Worm (Caenorhabditis elegans) whole organism, L1 larva: ENCODE results near the gene F28H6.6.

Experiments used
- F16B12.6 ChIP-seq: fragments of 150-350 bp; optimal IDR thresholded peaks from 2 replicates; lab custom pipeline; 2014; ENCODE audit warnings: missing biosample characterization, missing genetic modification characterization
- Y116A8C.19 ChIP-seq: sonication (generic microtip); optimal IDR thresholded peaks from 2 replicates; lab custom pipeline; 2016; ENCODE audit warnings: missing compliant biosample characterization, missing genetic modification characterization, borderline replicate concordance
- aha-1 ChIP-seq: fragments of 150-350 bp; optimal IDR thresholded peaks from 2 replicates; lab custom pipeline; 2014; ENCODE audit warnings: missing biosample characterization, missing genetic modification characterization
- ceh-88 ChIP-seq: fragments of 200-800 bp; sonication (Bioruptor generic); IDR thresholded peaks from 2 replicates; pipeline ENCODE4 v1.3.6; 2022; ENCODE audit warnings: missing genetic modification characterization, missing compliant biosample characterization
- elt-3 ChIP-seq, 6 experiments: fragments of 150-350 bp in 1 of 6; sonication (generic microtip); optimal IDR thresholded peaks; 2 replicates each; lab custom pipeline; 2017 to 2018; ENCODE audit warnings: missing biosample characterization in 6 of 6, missing genetic modification characterization in 6 of 6, inconsistent platforms in 1 of 6
- lin-14 ChIP-seq: fragments of 200-800 bp; sonication (Bioruptor generic); optimal IDR thresholded peaks from 2 replicates; lab custom pipeline; 2018; ENCODE audit warnings: mild to moderate bottlenecking, missing genetic modification characterization, moderate library complexity, missing compliant biosample characterization
- tbx-2 ChIP-seq: sonication (generic microtip); optimal IDR thresholded peaks from 2 replicates; lab custom pipeline; 2016; ENCODE audit warnings: missing genetic modification characterization, missing compliant biosample characterization
- unc-86 ChIP-seq: sonication (generic microtip); optimal IDR thresholded peaks from 2 replicates; lab custom pipeline; 2016; ENCODE audit warnings: missing genetic modification characterization, missing compliant biosample characterization

DNA sequence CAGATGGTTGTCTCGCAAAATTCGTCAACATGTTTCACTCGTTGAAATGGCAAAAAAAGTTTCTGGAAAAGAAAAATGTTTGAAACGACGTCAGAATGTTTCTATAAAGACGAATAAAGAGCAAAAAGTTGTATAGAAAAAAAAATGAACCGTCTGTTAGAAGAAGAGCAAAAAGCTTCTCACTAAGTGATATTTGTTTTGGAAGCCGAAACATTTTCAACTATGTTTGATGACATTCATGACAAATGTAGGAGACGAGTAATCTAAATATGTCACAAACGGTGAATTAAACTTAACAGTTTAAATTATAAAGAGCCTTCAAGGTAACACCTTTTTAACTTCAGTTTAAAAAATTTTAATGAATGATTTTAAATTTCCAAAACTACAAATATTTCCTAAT is 14.4 kb upstream of the F28H6.6 start, which contains the start of gene nkat-1:
- TF ChIP-seq elt-3 (tag; optimal IDR thresholded peaks at IDR 0.05; lab: Kevin White, UChicago) (no peak), lin-14 (GFP tag; lab: Kevin White, UChicago) (no peak), aha-1 (tag; lab: Kevin White, UChicago) (no peak), F16B12.6 (tag; lab: Kevin White, UChicago) (no peak), unc-86 (tag; lab: Kevin White, UChicago) (no peak), Y116A8C.19 (no peak), tbx-2 (tag; lab: Kevin White, UChicago) (no peak), ceh-88 (GFP tag; lab: Robert Waterston, UW) (no peak)
